Worm (Caenorhabditis elegans): ENCODE results near the gene C28D4.8.

- TF ChIP-seq ztf-23 (GFP tag; IDR thresholded peaks at IDR 0.05) (no peak), ref-1 (GFP tag; conservative IDR thresholded peaks at IDR 0.05) (no peak)
Measured at ce11 chrIV:9744905-9745304, 3.3 kb downstream of the C28D4.8 start, which contains the start of gene C28D4.4.
